Worm (Caenorhabditis elegans) whole organism, early embryonic: Measurements from ENCODE around the gene doxa-1.

ENCODE experiments used
- B0310.2 ChIP-seq: sonication (generic microtip); optimal IDR thresholded peaks from 2 replicates; lab custom pipeline; 2016; ENCODE audit warnings: mild to moderate bottlenecking, missing genetic modification characterization, missing compliant biosample characterization
- F13C5.2 ChIP-seq: sonication (generic microtip); optimal IDR thresholded peaks from 2 replicates; lab custom pipeline; 2017; ENCODE audit warnings: mild to moderate bottlenecking, missing genetic modification characterization, inconsistent platforms, missing compliant biosample characterization
- aly-1 ChIP-seq: sonication (generic microtip); optimal IDR thresholded peaks from 2 replicates; lab custom pipeline; 2016; ENCODE audit warnings: missing genetic modification characterization, missing compliant biosample characterization
- ama-1 ChIP-seq: fragments of 150-350 bp; optimal IDR thresholded peaks from 2 replicates; lab custom pipeline; 2014
- ceh-13 ChIP-seq: fragments of 200-800 bp; sonication (Bioruptor generic); optimal IDR thresholded peaks from 2 replicates; lab custom pipeline; 2018; ENCODE audit warnings: mild to moderate bottlenecking, missing genetic modification characterization, missing compliant biosample characterization
- ceh-36 ChIP-seq: sonication (generic microtip); optimal IDR thresholded peaks from 2 replicates; lab custom pipeline; 2016; ENCODE audit warnings: missing genetic modification characterization, inconsistent platforms, missing compliant biosample characterization
- ets-7 ChIP-seq: sonication (generic microtip); optimal IDR thresholded peaks from 2 replicates; lab custom pipeline; 2016; ENCODE audit warnings: missing genotype, missing genetic modification characterization, missing compliant biosample characterization
- flt-1 ChIP-seq: fragments of 200-800 bp; sonication (Bioruptor generic); IDR thresholded peaks from 2 replicates; pipeline ENCODE4 v1.3.6; 2022; ENCODE audit warnings: missing genetic modification characterization, missing compliant biosample characterization
- hmbx-1 ChIP-seq: sonication (generic microtip); optimal IDR thresholded peaks from 2 replicates; lab custom pipeline; 2016; ENCODE audit warnings: mild to moderate bottlenecking, missing genetic modification characterization, missing compliant biosample characterization
- hmg-4 ChIP-seq: fragments of 200-800 bp; sonication (Bioruptor generic); optimal IDR thresholded peaks from 2 replicates; lab custom pipeline; 2018; ENCODE audit warnings: mild to moderate bottlenecking, missing genetic modification characterization, missing compliant biosample characterization
- hnd-1 ChIP-seq: sonication (generic microtip); optimal IDR thresholded peaks from 2 replicates; lab custom pipeline; 2016; ENCODE audit warnings: missing genetic modification characterization, missing compliant biosample characterization
- pes-1 ChIP-seq: fragments of 200-800 bp; sonication (Bioruptor generic); IDR thresholded peaks from 2 replicates; pipeline ENCODE4 v1.3.6; 2022; ENCODE audit warnings: missing genetic modification reagents, missing genetic modification characterization, missing compliant biosample characterization
- scrt-1 ChIP-seq: fragments of 200-800 bp; sonication (Bioruptor generic); IDR thresholded peaks from 2 replicates; pipeline ENCODE4 v1.3.6; 2022; ENCODE audit warnings: missing genetic modification characterization, missing compliant biosample characterization
- sea-1 ChIP-seq: fragments of 200-800 bp; sonication (Bioruptor generic); conservative IDR thresholded peaks from 2 replicates; pipeline ENCODE4 v1.3.6; 2022; ENCODE audit warnings: missing genetic modification characterization, missing compliant biosample characterization
- tbx-11 ChIP-seq: fragments of 200-800 bp; sonication (Bioruptor generic); IDR thresholded peaks from 2 replicates; pipeline ENCODE4 v1.3.6; 2022; ENCODE audit warnings: missing genetic modification characterization, missing compliant biosample characterization
- tbx-37 ChIP-seq: fragments of 200-800 bp; sonication (Bioruptor generic); conservative IDR thresholded peaks from 2 replicates; pipeline ENCODE4 v1.3.6; 2022; ENCODE audit warnings: missing genetic modification reagents, missing genetic modification characterization, missing compliant biosample characterization
- tra-4 ChIP-seq: sonication (generic microtip); optimal IDR thresholded peaks from 2 replicates; lab custom pipeline; 2017; ENCODE audit warnings: missing genetic modification characterization, missing compliant biosample characterization

doxa-1 gene

ce11 chrIII:8580802-8581201 lies at the start of gene doxa-1:
Gene doxa-1, plus strand, starts transcription at chrIII:8581102.
- TF ChIP-seq hmg-4 (GFP tag; lab: Kevin White, UChicago) (no peak), F13C5.2 (tag; lab: Kevin White, UChicago) (no peak), tbx-37 (GFP tag; lab: Robert Waterston, UW) (no peak), scrt-1 (GFP tag; lab: Robert Waterston, UW) (no peak), tra-4 (tag; lab: Kevin White, UChicago) (no peak), sea-1 (GFP tag; lab: Robert Waterston, UW) (no peak), tbx-11 (GFP tag; lab: Robert Waterston, UW) (no peak), ets-7 (tag; lab: Kevin White, UChicago) (no peak), ceh-13 (GFP tag; lab: Kevin White, UChicago) (no peak), aly-1 (tag; lab: Kevin White, UChicago) (no peak), pes-1 (GFP tag; lab: Robert Waterston, UW) (no peak), flt-1 (GFP tag; lab: Robert Waterston, UW) (no peak), B0310.2 (tag; lab: Kevin White, UChicago) (no peak), ceh-36 (tag; lab: Kevin White, UChicago) (no peak), hnd-1 (tag; lab: Kevin White, UChicago) (no peak), hmbx-1 (tag; lab: Kevin White, UChicago) (no peak), ama-1 (lab: Kevin White, UChicago) (no peak)

- no peak for TF ChIP-seq tbx-11 (GFP tag; lab: Robert Waterston, UW)
- no peak for TF ChIP-seq hmbx-1 (tag; lab: Kevin White, UChicago)
- no peak for TF ChIP-seq hnd-1 (tag; lab: Kevin White, UChicago)
- no peak for TF ChIP-seq ets-7 (tag; lab: Kevin White, UChicago)
- no peak for TF ChIP-seq aly-1 (tag; lab: Kevin White, UChicago)
- TF ChIP-seq tbx-37 (GFP tag; lab: Robert Waterston, UW) = no peak
- TF ChIP-seq ceh-36 (tag; lab: Kevin White, UChicago) = no peak
- TF ChIP-seq scrt-1 (GFP tag; lab: Robert Waterston, UW) = no peak
- TF ChIP-seq B0310.2 (tag; lab: Kevin White, UChicago) = no peak
- TF ChIP-seq sea-1 (GFP tag; lab: Robert Waterston, UW) = no peak
- no peak for TF ChIP-seq pes-1 (GFP tag; lab: Robert Waterston, UW)
- no peak for TF ChIP-seq flt-1 (GFP tag; lab: Robert Waterston, UW)
- no peak for TF ChIP-seq tra-4 (tag; lab: Kevin White, UChicago)
- no peak for TF ChIP-seq F13C5.2 (tag; lab: Kevin White, UChicago)
- no peak for TF ChIP-seq ceh-13 (GFP tag; lab: Kevin White, UChicago)
- no peak for TF ChIP-seq ama-1 (lab: Kevin White, UChicago)
- TF ChIP-seq hmg-4 (GFP tag; lab: Kevin White, UChicago) = no peak
Measured at ce11 chrIII:8533900-8534299, 47.0 kb upstream of the doxa-1 start.

- TF ChIP-seq ceh-13 (GFP tag; lab: Kevin White, UChicago) = no peak
Measured at ce11 chrIII:8534647-8535181, 46.2 kb upstream of the doxa-1 start, which contains the start of gene trp-1. Gene trp-1, plus strand, starts transcription at chrIII:8535131.

ce11 chrIII:8535445-8535844 lies 45.5 kb upstream of the doxa-1 start:
- no peak for TF ChIP-seq pes-1 (GFP tag; lab: Robert Waterston, UW)
- TF ChIP-seq ets-7 (tag; lab: Kevin White, UChicago) = no peak
- no peak for TF ChIP-seq F13C5.2 (tag; lab: Kevin White, UChicago)
- no peak for TF ChIP-seq hmbx-1 (tag; lab: Kevin White, UChicago)
- TF ChIP-seq tra-4 (tag; lab: Kevin White, UChicago) = no peak
- TF ChIP-seq sea-1 (GFP tag; lab: Robert Waterston, UW) = no peak
- no peak for TF ChIP-seq hmg-4 (GFP tag; lab: Kevin White, UChicago)
- TF ChIP-seq tbx-37 (GFP tag; lab: Robert Waterston, UW) = no peak
- no peak for TF ChIP-seq scrt-1 (GFP tag; lab: Robert Waterston, UW)
- no peak for TF ChIP-seq B0310.2 (tag; lab: Kevin White, UChicago)
- TF ChIP-seq aly-1 (tag; lab: Kevin White, UChicago) = no peak
- no peak for TF ChIP-seq ceh-36 (tag; lab: Kevin White, UChicago)
- TF ChIP-seq ama-1 (lab: Kevin White, UChicago) = no peak
- no peak for TF ChIP-seq tbx-11 (GFP tag; lab: Robert Waterston, UW)
- TF ChIP-seq flt-1 (GFP tag; lab: Robert Waterston, UW) = no peak
- TF ChIP-seq ceh-13 (GFP tag; lab: Kevin White, UChicago) = no peak
- TF ChIP-seq hnd-1 (tag; lab: Kevin White, UChicago) = no peak

ce11 chrIII:8545515-8545914 lies 35.4 kb upstream of the doxa-1 start, which contains the start of gene ZC21.6:
Gene ZC21.6, minus strand, starts transcription at chrIII:8545615.
- TF ChIP-seq flt-1 (GFP tag; lab: Robert Waterston, UW) (no peak), ceh-13 (GFP tag; lab: Kevin White, UChicago) (no peak), aly-1 (tag; lab: Kevin White, UChicago) (no peak), F13C5.2 (tag; lab: Kevin White, UChicago) (no peak)

- TF ChIP-seq aly-1 (tag; lab: Kevin White, UChicago) = no peak
- no peak for TF ChIP-seq scrt-1 (GFP tag; lab: Robert Waterston, UW)
- no peak for TF ChIP-seq ets-7 (tag; lab: Kevin White, UChicago)
- TF ChIP-seq B0310.2 (tag; lab: Kevin White, UChicago) = no peak
- TF ChIP-seq flt-1 (GFP tag; lab: Robert Waterston, UW) = no peak
- no peak for TF ChIP-seq ama-1 (lab: Kevin White, UChicago)
- TF ChIP-seq pes-1 (GFP tag; lab: Robert Waterston, UW) = no peak
- no peak for TF ChIP-seq hnd-1 (tag; lab: Kevin White, UChicago)
Measured at ce11 chrIII:8551705-8552104, 29.2 kb upstream of the doxa-1 start.

- TF ChIP-seq ets-7 (tag; lab: Kevin White, UChicago) = no peak
- no peak for TF ChIP-seq sea-1 (GFP tag; lab: Robert Waterston, UW)
- no peak for TF ChIP-seq hmbx-1 (tag; lab: Kevin White, UChicago)
- TF ChIP-seq pes-1 (GFP tag; lab: Robert Waterston, UW) = no peak
- no peak for TF ChIP-seq scrt-1 (GFP tag; lab: Robert Waterston, UW)
- TF ChIP-seq ceh-36 (tag; lab: Kevin White, UChicago) = no peak
- TF ChIP-seq tra-4 (tag; lab: Kevin White, UChicago) = no peak
Measured at ce11 chrIII:8552125-8552524, 28.8 kb upstream of the doxa-1 start, which contains the start of gene C02D5.4. Gene C02D5.4, plus strand, starts transcription at chrIII:8552165.
